Worm (Caenorhabditis elegans) whole organism, mixed stage, embryonic: ENCODE measurements around the gene abcf-3.

Experiments used
- M03D4.4 ChIP-seq: sonication (generic microtip); optimal IDR thresholded peaks from 2 replicates; lab custom pipeline; 2017; ENCODE audit warnings: mild to moderate bottlenecking, missing genetic modification characterization, missing compliant biosample characterization
- bed-3 ChIP-seq: fragments of 200-800 bp; sonication (Bioruptor generic); optimal IDR thresholded peaks from 3 replicates; lab custom pipeline; 2018; ENCODE audit warnings: mild to moderate bottlenecking, missing genetic modification characterization, moderate library complexity, missing compliant biosample characterization
- blmp-1 ChIP-seq: fragments of 150-350 bp; optimal IDR thresholded peaks from 2 replicates; lab custom pipeline; 2014; ENCODE audit warnings: missing biosample characterization, missing genetic modification characterization
- ceh-39 ChIP-seq: fragments of 150-350 bp; optimal IDR thresholded peaks from 2 replicates; lab custom pipeline; 2014; ENCODE audit warnings: missing biosample characterization, missing genetic modification characterization
- ceh-43 ChIP-seq: fragments of 200-800 bp; sonication (Bioruptor generic); optimal IDR thresholded peaks from 2 replicates; lab custom pipeline; 2018; ENCODE audit warnings: mild to moderate bottlenecking, missing genetic modification characterization, moderate library complexity, missing compliant biosample characterization
- ceh-83 ChIP-seq: fragments of 200-800 bp; sonication (Bioruptor generic); optimal IDR thresholded peaks from 2 replicates; lab custom pipeline; 2018; ENCODE audit warnings: mild to moderate bottlenecking, missing genetic modification characterization, missing compliant biosample characterization
- ces-1 ChIP-seq: fragments of 150-350 bp; optimal IDR thresholded peaks from 2 replicates; lab custom pipeline; 2014; ENCODE audit warnings: missing biosample characterization, missing genetic modification reagents, missing genetic modification characterization
- cnd-1 ChIP-seq: fragments of 200-800 bp; sonication (Bioruptor generic); optimal IDR thresholded peaks from 2 replicates; lab custom pipeline; 2018; ENCODE audit warnings: mild to moderate bottlenecking, missing genetic modification characterization, missing compliant biosample characterization
- drap-1 ChIP-seq: fragments of 200-800 bp; sonication (Bioruptor generic); optimal IDR thresholded peaks from 3 replicates; lab custom pipeline; 2018; ENCODE audit warnings: mild to moderate bottlenecking, missing genetic modification characterization, missing compliant biosample characterization
- elt-1 ChIP-seq: sonication (generic microtip); optimal IDR thresholded peaks from 2 replicates; lab custom pipeline; 2017; ENCODE audit warnings: missing genetic modification characterization, mild to moderate bottlenecking, missing compliant biosample characterization, antibody characterized with exemption, moderate library complexity, borderline replicate concordance; ENCODE audit not compliant: insufficient read depth
- elt-3 ChIP-seq: fragments of 150-350 bp; optimal IDR thresholded peaks from 2 replicates; lab custom pipeline; 2014; ENCODE audit warnings: missing biosample characterization, missing genetic modification characterization
- flh-1 ChIP-seq: fragments of 200-800 bp; sonication (Bioruptor generic); optimal IDR thresholded peaks from 2 replicates; lab custom pipeline; 2018; ENCODE audit warnings: mild to moderate bottlenecking, missing genetic modification characterization, moderate library complexity, missing compliant biosample characterization
- ham-2 ChIP-seq: fragments of 200-800 bp; sonication (Bioruptor generic); optimal IDR thresholded peaks from 2 replicates; lab custom pipeline; 2018; ENCODE audit warnings: mild to moderate bottlenecking, missing genetic modification characterization, missing compliant biosample characterization
- hlh-1 ChIP-seq: fragments of 150-350 bp; optimal IDR thresholded peaks from 2 replicates; lab custom pipeline; 2014; ENCODE audit warnings: missing biosample characterization, missing genetic modification reagents, missing genetic modification characterization
- lin-13 ChIP-seq: fragments of 150-350 bp; optimal IDR thresholded peaks from 2 replicates; lab custom pipeline; 2014; ENCODE audit warnings: missing biosample characterization, missing genetic modification characterization
- mab-5 ChIP-seq: fragments of 150-350 bp; optimal IDR thresholded peaks from 2 replicates; lab custom pipeline; 2014; ENCODE audit warnings: missing biosample characterization, missing genetic modification characterization
- mep-1 ChIP-seq: fragments of 150-350 bp; optimal IDR thresholded peaks from 2 replicates; lab custom pipeline; 2017; ENCODE audit warnings: missing biosample characterization, missing genetic modification reagents, missing genetic modification characterization, inconsistent platforms
- mls-2 ChIP-seq: sonication (generic microtip); optimal IDR thresholded peaks from 2 replicates; lab custom pipeline; 2016; ENCODE audit warnings: mild to moderate bottlenecking, missing genetic modification characterization, moderate library complexity, missing compliant biosample characterization
- nhr-12 ChIP-seq: fragments of 150-350 bp; optimal IDR thresholded peaks from 2 replicates; lab custom pipeline; 2014; ENCODE audit warnings: missing biosample characterization, missing genetic modification characterization
- nhr-2 ChIP-seq: fragments of 150-350 bp; optimal IDR thresholded peaks from 2 replicates; lab custom pipeline; 2014; ENCODE audit warnings: missing biosample characterization, missing genetic modification characterization
- nhr-237 ChIP-seq: fragments of 150-350 bp; optimal IDR thresholded peaks from 2 replicates; lab custom pipeline; 2014; ENCODE audit warnings: missing biosample characterization, missing genetic modification characterization
- nhr-28 ChIP-seq: fragments of 150-350 bp; optimal IDR thresholded peaks from 2 replicates; lab custom pipeline; 2014; ENCODE audit warnings: missing biosample characterization, missing genetic modification characterization
- pha-4 ChIP-seq: fragments of 150-350 bp; optimal IDR thresholded peaks from 2 replicates; lab custom pipeline; 2018; ENCODE audit warnings: missing biosample characterization, missing genetic modification reagents, missing genetic modification characterization
- sem-2 ChIP-seq: fragments of 200-800 bp; sonication (Bioruptor generic); optimal IDR thresholded peaks from 2 replicates; lab custom pipeline; 2018; ENCODE audit warnings: mild to moderate bottlenecking, missing genetic modification characterization, missing compliant biosample characterization
- snpc-4 ChIP-seq: fragments of 150-350 bp; optimal IDR thresholded peaks from 2 replicates; lab custom pipeline; 2014; ENCODE audit warnings: missing biosample characterization, missing genetic modification characterization
- sptf-1 ChIP-seq: sonication (generic microtip); optimal IDR thresholded peaks from 2 replicates; lab custom pipeline; 2017; ENCODE audit warnings: mild to moderate bottlenecking, missing genetic modification characterization, moderate library complexity, missing compliant biosample characterization
- tbx-8 ChIP-seq: fragments of 200-800 bp; sonication (Bioruptor generic); optimal IDR thresholded peaks from 2 replicates; lab custom pipeline; 2018; ENCODE audit warnings: mild to moderate bottlenecking, missing genetic modification characterization, moderate library complexity, missing compliant biosample characterization
- unc-120 ChIP-seq: sonication (generic microtip); optimal IDR thresholded peaks from 2 replicates; lab custom pipeline; 2017; ENCODE audit warnings: missing genetic modification characterization, missing compliant biosample characterization; ENCODE audit not compliant: poor library complexity, severe bottlenecking
- unc-39 ChIP-seq: fragments of 150-350 bp; optimal IDR thresholded peaks from 2 replicates; lab custom pipeline; 2014; ENCODE audit warnings: missing biosample characterization, missing genetic modification characterization
- unc-62 ChIP-seq: fragments of 150-350 bp; optimal IDR thresholded peaks from 2 replicates; lab custom pipeline; 2014; ENCODE audit warnings: missing biosample characterization, missing genetic modification reagents, missing genetic modification characterization
- zip-8 ChIP-seq: fragments of 150-350 bp; optimal IDR thresholded peaks from 2 replicates; lab custom pipeline; 2014; ENCODE audit warnings: missing biosample characterization, missing genetic modification characterization
- ztf-11 ChIP-seq: fragments of 150-350 bp; optimal IDR thresholded peaks from 2 replicates; lab custom pipeline; 2014; ENCODE audit warnings: missing biosample characterization, missing genetic modification characterization

The abcf-3 gene

DNA sequence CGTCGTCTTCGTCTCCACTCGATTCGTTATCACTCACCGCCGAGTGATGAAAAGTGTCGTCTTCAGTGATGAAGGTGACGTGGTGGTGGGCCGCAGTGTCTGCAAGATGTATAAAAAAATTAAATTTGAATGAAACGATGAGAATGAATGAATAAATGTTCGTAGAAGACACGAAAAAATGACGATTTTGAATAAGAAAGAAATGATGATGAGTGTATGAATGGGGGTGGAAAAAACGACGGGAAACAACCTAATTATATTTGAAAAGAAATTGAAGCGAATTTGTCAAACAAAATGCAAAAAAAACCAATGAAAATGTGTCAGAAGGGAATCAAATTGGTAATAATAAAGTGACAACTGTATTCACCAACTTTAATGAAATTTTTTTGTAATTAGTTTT, 37.0 kb upstream of the abcf-3 start, which contains the start of gene mvk-1:
Gene mvk-1, minus strand, starts transcription at position 101 of the 400 bp plus-strand sequence.
- no peak for TF ChIP-seq nhr-2 (tag; lab: Kevin White, UChicago)
- no peak for TF ChIP-seq lin-13 (tag; lab: Kevin White, UChicago)
- no peak for TF ChIP-seq flh-1
- TF ChIP-seq mep-1, result no peak
- TF ChIP-seq cnd-1, result no peak
- TF ChIP-seq mls-2 (tag; lab: Kevin White, UChicago), result no peak
- no peak for TF ChIP-seq ham-2
- TF ChIP-seq snpc-4 (tag; lab: Kevin White, UChicago), result no peak
- no peak for TF ChIP-seq sptf-1 (tag; lab: Kevin White, UChicago)
- no peak for TF ChIP-seq pha-4 (tag; lab: Kevin White, UChicago)
- no peak for TF ChIP-seq tbx-8
- TF ChIP-seq M03D4.4 (tag; lab: Kevin White, UChicago), result no peak
- TF ChIP-seq ceh-43 (GFP tag; lab: Kevin White, UChicago), result no peak
- TF ChIP-seq ztf-11 (tag; lab: Kevin White, UChicago), result no peak
- TF ChIP-seq unc-120 (tag; lab: Kevin White, UChicago), result no peak

DNA sequence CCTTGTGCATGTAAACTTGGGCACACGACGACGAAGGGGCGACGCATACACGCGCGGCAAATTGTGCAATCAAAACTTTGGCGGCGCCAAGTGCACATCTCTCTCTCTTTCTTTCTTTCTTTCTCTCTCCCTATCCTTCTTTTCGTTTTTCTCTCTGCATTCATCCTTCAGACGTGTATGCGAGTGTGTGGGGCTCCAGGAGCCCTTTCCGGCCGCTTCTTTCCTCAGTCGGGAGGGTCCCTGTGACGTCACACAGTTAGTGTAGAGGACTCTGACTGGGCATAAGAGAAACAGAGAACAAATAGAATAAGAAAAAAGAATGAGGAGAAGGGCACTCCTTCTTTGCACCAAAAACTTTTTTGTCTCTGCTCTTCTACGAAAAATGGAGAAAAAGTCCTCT, 35.8 kb upstream of the abcf-3 start:
- TF ChIP-seq mep-1 (peak; percentile 1), unc-39 (no peak), ces-1 (GFP tag; lab: Kevin White, UChicago) (peak; percentile 72), pha-4 (tag; lab: Kevin White, UChicago) (no peak), nhr-12 (tag; lab: Kevin White, UChicago) (no peak), nhr-2 (tag; lab: Kevin White, UChicago) (no peak), nhr-28 (tag; lab: Kevin White, UChicago) (no peak), ham-2 (no peak), drap-1 (GFP tag; lab: Kevin White, UChicago) (no peak), sem-2 (GFP tag; lab: Kevin White, UChicago) (no peak), unc-62 (no peak), sptf-1 (tag; lab: Kevin White, UChicago) (no peak), zip-8 (no peak), tbx-8 (no peak), ceh-43 (GFP tag; lab: Kevin White, UChicago) (no peak), mab-5 (tag; lab: Kevin White, UChicago) (no peak), unc-120 (tag; lab: Kevin White, UChicago) (peak; percentile 80), ceh-83 (no peak), ceh-39 (tag; lab: Kevin White, UChicago) (no peak), bed-3 (GFP tag; lab: Kevin White, UChicago) (no peak), nhr-237 (tag; lab: Kevin White, UChicago) (no peak)

DNA sequence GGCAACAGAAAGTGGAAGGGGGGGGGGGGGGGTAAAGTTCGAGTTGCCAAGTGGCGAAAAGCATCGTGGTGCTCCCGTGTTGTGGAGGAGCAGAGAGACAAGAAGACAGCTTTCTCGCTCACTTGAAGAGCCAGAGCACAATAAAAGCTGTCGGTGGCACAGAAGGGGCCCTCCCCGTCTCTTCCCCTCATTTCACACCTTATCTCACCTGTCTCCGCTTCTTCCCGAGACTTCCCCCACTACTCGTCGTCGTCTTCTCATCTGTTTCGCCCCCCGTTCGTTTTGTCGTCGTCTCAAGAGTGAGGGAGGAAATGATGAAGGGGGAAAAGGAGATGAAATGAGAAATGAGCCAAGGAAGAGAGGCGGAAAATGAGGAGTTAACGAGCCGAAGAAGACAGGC, 34.7 kb upstream of the abcf-3 start:
- TF ChIP-seq nhr-28 (tag; lab: Kevin White, UChicago) (no peak), unc-120 (tag; lab: Kevin White, UChicago) (peak; percentile 91), lin-13 (tag; lab: Kevin White, UChicago) (no peak), unc-62 (peak; percentile 86), ztf-11 (tag; lab: Kevin White, UChicago) (no peak), M03D4.4 (tag; lab: Kevin White, UChicago) (peak; percentile 43), cnd-1 (peak; percentile 15), nhr-237 (tag; lab: Kevin White, UChicago) (no peak), elt-1 (tag; lab: Kevin White, UChicago) (no peak), hlh-1 (tag; lab: Kevin White, UChicago) (peak; percentile 72), mls-2 (tag; lab: Kevin White, UChicago) (peak; percentile 4), elt-3 (no peak), sptf-1 (tag; lab: Kevin White, UChicago) (peak; percentile 2), zip-8 (no peak), ces-1 (GFP tag; lab: Kevin White, UChicago) (peak; percentile 21), blmp-1 (tag; lab: Kevin White, UChicago) (no peak)
- TF ChIP-seq, all 35 proteins: peak for 8

DNA sequence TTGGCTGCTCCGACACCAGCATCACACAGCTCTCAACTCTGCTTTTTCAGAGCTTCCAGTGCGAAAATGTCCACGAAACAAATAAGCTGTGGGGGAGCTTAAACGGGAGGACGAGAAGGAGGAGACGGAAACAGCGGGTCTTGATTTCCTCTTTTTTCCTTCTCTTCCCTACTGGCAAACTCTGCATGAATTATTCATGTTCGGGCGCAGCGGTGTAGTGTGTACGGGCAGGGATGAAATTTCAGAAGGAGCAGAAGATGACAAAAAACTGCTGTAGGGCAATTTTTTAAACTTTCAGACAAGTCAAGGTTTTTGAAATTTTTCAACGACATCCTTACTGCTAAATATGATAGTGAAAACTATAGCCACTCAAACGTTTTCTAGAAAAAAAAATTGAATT, 33.9 kb upstream of the abcf-3 start:
- TF ChIP-seq unc-39 (no peak), ceh-43 (GFP tag; lab: Kevin White, UChicago) (no peak), ces-1 (GFP tag; lab: Kevin White, UChicago) (no peak)
